Fruit fly (Drosophila melanogaster) whole organism, prepupa: Measurements from ENCODE around the gene CG44476.

ENCODE experiments used
- Blimp-1 ChIP-seq: fragments of 200-800 bp; sonication (Bioruptor generic); optimal IDR thresholded peaks from 3 replicates; lab custom pipeline; 2017; ENCODE audit warnings: missing biosample characterization, missing genetic modification characterization, mild to moderate bottlenecking, moderate library complexity, missing genetic modification reagents
- CG10631 ChIP-seq: fragments of 200-800 bp; sonication (Bioruptor generic); optimal IDR thresholded peaks from 2 replicates; lab custom pipeline; 2016; ENCODE audit warnings: missing biosample characterization, missing genetic modification characterization
- CG11294 ChIP-seq: fragments of 200-800 bp; sonication (Bioruptor generic); IDR thresholded peaks from 2 replicates; pipeline ENCODE4 v1.3.6; 2022; ENCODE audit warnings: missing biosample characterization, missing genetic modification characterization
- CG11902 ChIP-seq: fragments of 200-800 bp; sonication (Bioruptor generic); optimal IDR thresholded peaks from 3 replicates; lab custom pipeline; 2016; ENCODE audit warnings: missing biosample characterization, missing genetic modification characterization
- CG15336 ChIP-seq: fragments of 200-800 bp; sonication (Bioruptor generic); IDR thresholded peaks from 2 replicates; pipeline ENCODE4 v1.3.6; 2022; ENCODE audit warnings: missing biosample characterization, missing genetic modification characterization
- CG1621 ChIP-seq: fragments of 200-800 bp; sonication (Bioruptor generic); optimal IDR thresholded peaks from 3 replicates; lab custom pipeline; 2018; ENCODE audit warnings: missing biosample characterization, mild to moderate bottlenecking, missing genetic modification characterization
- CG16779 ChIP-seq: fragments of 200-800 bp; sonication (Bioruptor generic); optimal IDR thresholded peaks from 3 replicates; lab custom pipeline; 2017; ENCODE audit warnings: missing biosample characterization, mild to moderate bottlenecking, missing genetic modification characterization
- CG3032 ChIP-seq: fragments of 200-800 bp; optimal IDR thresholded peaks from 2 replicates; lab custom pipeline; 2019; ENCODE audit warnings: missing biosample characterization, mild to moderate bottlenecking, missing genetic modification characterization, moderate library complexity
- CG31627 ChIP-seq: fragments of 200-800 bp; sonication (Bioruptor generic); optimal IDR thresholded peaks from 3 replicates; lab custom pipeline; 2016; ENCODE audit warnings: missing biosample characterization, missing genetic modification characterization
- CG32006 ChIP-seq: fragments of 200-800 bp; sonication (Bioruptor generic); optimal IDR thresholded peaks from 3 replicates; lab custom pipeline; 2017; ENCODE audit warnings: missing biosample characterization, mild to moderate bottlenecking, missing genetic modification characterization
- CG34406 ChIP-seq: fragments of 200-800 bp; sonication (Bioruptor generic); optimal IDR thresholded peaks from 3 replicates; lab custom pipeline; 2016; ENCODE audit warnings: missing biosample characterization, missing genetic modification characterization
- CG3919 ChIP-seq: fragments of 200-800 bp; sonication (Bioruptor generic); optimal IDR thresholded peaks from 3 replicates; lab custom pipeline; 2016; ENCODE audit warnings: missing biosample characterization, missing genetic modification characterization
- CG6276 ChIP-seq: fragments of 200-800 bp; sonication (Bioruptor generic); optimal IDR thresholded peaks from 2 replicates; lab custom pipeline; 2017; ENCODE audit warnings: missing biosample characterization, mild to moderate bottlenecking, missing genetic modification characterization
- CG6808 ChIP-seq: fragments of 200-800 bp; sonication (Bioruptor generic); optimal IDR thresholded peaks from 3 replicates; lab custom pipeline; 2017; ENCODE audit warnings: missing biosample characterization, missing genetic modification characterization, mild to moderate bottlenecking, moderate library complexity, missing genetic modification reagents
- CG6854 ChIP-seq: fragments of 200-800 bp; sonication (Bioruptor generic); optimal IDR thresholded peaks from 2 replicates; lab custom pipeline; 2017; ENCODE audit warnings: missing biosample characterization, mild to moderate bottlenecking, missing genetic modification characterization
- CG7368 ChIP-seq: fragments of 200-800 bp; sonication (Bioruptor generic); optimal IDR thresholded peaks from 3 replicates; lab custom pipeline; 2016; ENCODE audit warnings: missing biosample characterization, missing genetic modification characterization
- CG8119 ChIP-seq: fragments of 200-800 bp; sonication (Bioruptor generic); IDR thresholded peaks from 3 replicates; pipeline ENCODE4 v1.3.6; 2022; ENCODE audit warnings: missing biosample characterization, missing genetic modification characterization
- CG8319 ChIP-seq: fragments of 200-800 bp; sonication (Bioruptor generic); optimal IDR thresholded peaks from 3 replicates; lab custom pipeline; 2016; ENCODE audit warnings: missing biosample characterization, missing genetic modification characterization
- CG8632 ChIP-seq: fragments of 200-800 bp; sonication (Bioruptor generic); optimal IDR thresholded peaks from 3 replicates; lab custom pipeline; 2016; ENCODE audit warnings: missing biosample characterization, missing genetic modification characterization
- CG9139 ChIP-seq: fragments of 200-800 bp; sonication (Bioruptor generic); optimal IDR thresholded peaks from 3 replicates; lab custom pipeline; 2017; ENCODE audit warnings: missing biosample characterization, mild to moderate bottlenecking, missing genetic modification characterization
- Eip75B ChIP-seq: fragments of 200-800 bp; sonication (Bioruptor generic); optimal IDR thresholded peaks from 3 replicates; lab custom pipeline; 2016; ENCODE audit warnings: missing biosample characterization, missing genetic modification characterization
- Eip93F ChIP-seq: fragments of 200-800 bp; sonication (Bioruptor generic); optimal IDR thresholded peaks from 2 replicates; lab custom pipeline; 2016; ENCODE audit warnings: missing biosample characterization, mild to moderate bottlenecking, missing genetic modification characterization
- Ets21C ChIP-seq: fragments of 200-800 bp; sonication (Bioruptor generic); optimal IDR thresholded peaks from 3 replicates; lab custom pipeline; 2016; ENCODE audit warnings: missing biosample characterization, missing genetic modification characterization
- Hr38 ChIP-seq: sonication (Bioruptor generic); optimal IDR thresholded peaks from 2 replicates; lab custom pipeline; 2016; ENCODE audit warnings: missing biosample characterization, missing genetic modification characterization
- Hr39 ChIP-seq: fragments of 200-800 bp; sonication (Bioruptor generic); optimal IDR thresholded peaks from 2 replicates; lab custom pipeline; 2016; ENCODE audit warnings: missing biosample characterization, missing genetic modification characterization
- Hr4 ChIP-seq: fragments of 200-800 bp; sonication (Bioruptor generic); optimal IDR thresholded peaks from 3 replicates; lab custom pipeline; 2016; ENCODE audit warnings: missing biosample characterization, missing genetic modification characterization
- Lpt ChIP-seq: fragments of 200-800 bp; sonication (Bioruptor generic); optimal IDR thresholded peaks from 3 replicates; lab custom pipeline; 2016; ENCODE audit warnings: missing biosample characterization, missing genetic modification characterization
- Met ChIP-seq: fragments of 200-800 bp; sonication (Bioruptor generic); optimal IDR thresholded peaks from 3 replicates; lab custom pipeline; 2016; ENCODE audit warnings: missing biosample characterization, missing genetic modification characterization
- OdsH ChIP-seq: fragments of 200-800 bp; sonication (Bioruptor generic); optimal IDR thresholded peaks from 3 replicates; lab custom pipeline; 2016; ENCODE audit warnings: missing biosample characterization, missing genetic modification characterization
- Smox ChIP-seq: fragments of 200-800 bp; sonication (Bioruptor generic); optimal IDR thresholded peaks from 3 replicates; lab custom pipeline; 2016; ENCODE audit warnings: missing biosample characterization, missing genetic modification characterization
- Sox14 ChIP-seq: fragments of 200-800 bp; sonication (Bioruptor generic); optimal IDR thresholded peaks from 3 replicates; lab custom pipeline; 2016; ENCODE audit warnings: missing biosample characterization, missing genetic modification characterization
- Sox15 ChIP-seq: fragments of 200-800 bp; sonication (Bioruptor generic); optimal IDR thresholded peaks from 3 replicates; lab custom pipeline; 2016; ENCODE audit warnings: missing biosample characterization, missing genetic modification characterization
- achi ChIP-seq: fragments of 200-800 bp; sonication (Bioruptor generic); optimal IDR thresholded peaks from 3 replicates; lab custom pipeline; 2016; ENCODE audit warnings: missing biosample characterization, missing genetic modification characterization
- cyc ChIP-seq: fragments of 200-800 bp; sonication (Bioruptor generic); optimal IDR thresholded peaks from 3 replicates; lab custom pipeline; 2016; ENCODE audit warnings: missing biosample characterization, missing genetic modification characterization
- dac ChIP-seq: fragments of 200-800 bp; sonication (Bioruptor generic); optimal IDR thresholded peaks from 2 replicates; lab custom pipeline; 2017; ENCODE audit warnings: missing biosample characterization, mild to moderate bottlenecking, missing genetic modification characterization
- dsx ChIP-seq: fragments of 200-800 bp; optimal IDR thresholded peaks from 3 replicates; lab custom pipeline; 2019; ENCODE audit warnings: missing biosample characterization, mild to moderate bottlenecking, missing genetic modification characterization, moderate library complexity; ENCODE audit not compliant: poor library complexity, severe bottlenecking
- eg ChIP-seq: fragments of 200-800 bp; sonication (Bioruptor generic); IDR thresholded peaks from 3 replicates; pipeline ENCODE4 v1.3.6; 2022; ENCODE audit warnings: missing biosample characterization, missing genetic modification characterization
- esn ChIP-seq: fragments of 200-800 bp; sonication (Bioruptor generic); optimal IDR thresholded peaks from 2 replicates; lab custom pipeline; 2016; ENCODE audit warnings: missing biosample characterization, mild to moderate bottlenecking, missing genetic modification characterization, moderate library complexity
- fd59A ChIP-seq: fragments of 200-800 bp; sonication (Bioruptor generic); optimal IDR thresholded peaks from 2 replicates; lab custom pipeline; 2017; ENCODE audit warnings: missing biosample characterization, mild to moderate bottlenecking, missing genetic modification characterization, missing genetic modification reagents
- fd85E ChIP-seq: fragments of 200-800 bp; sonication (Bioruptor generic); optimal IDR thresholded peaks from 3 replicates; lab custom pipeline; 2016; ENCODE audit warnings: missing biosample characterization, missing genetic modification characterization
- fkh ChIP-seq: fragments of 200-800 bp; sonication (Bioruptor generic); optimal IDR thresholded peaks from 3 replicates; lab custom pipeline; 2017; ENCODE audit warnings: missing biosample characterization, mild to moderate bottlenecking, missing genetic modification characterization, moderate library complexity
- net ChIP-seq: fragments of 200-800 bp; sonication (Bioruptor generic); optimal IDR thresholded peaks from 3 replicates; lab custom pipeline; 2016; ENCODE audit warnings: missing biosample characterization, missing genetic modification characterization
- pdm3 ChIP-seq: fragments of 200-800 bp; sonication (Bioruptor generic); optimal IDR thresholded peaks from 3 replicates; lab custom pipeline; 2016; ENCODE audit warnings: missing biosample characterization, missing genetic modification characterization
- ss ChIP-seq, 2 experiments: fragments of 200-800 bp; sonication (Bioruptor generic); optimal IDR thresholded peaks; 2 replicates in 1 of 2; 3 replicates in 1 of 2; lab custom pipeline; 2017 to 2018; ENCODE audit warnings: mild to moderate bottlenecking in 2 of 2, missing biosample characterization in 2 of 2, missing genetic modification characterization in 2 of 2, moderate library complexity in 1 of 2
- svp ChIP-seq: fragments of 200-800 bp; sonication (Bioruptor generic); peaks from one replicate; lab custom pipeline; 2016; ENCODE audit warnings: missing biosample characterization, missing genetic modification characterization

CG44476 gene

DNA sequence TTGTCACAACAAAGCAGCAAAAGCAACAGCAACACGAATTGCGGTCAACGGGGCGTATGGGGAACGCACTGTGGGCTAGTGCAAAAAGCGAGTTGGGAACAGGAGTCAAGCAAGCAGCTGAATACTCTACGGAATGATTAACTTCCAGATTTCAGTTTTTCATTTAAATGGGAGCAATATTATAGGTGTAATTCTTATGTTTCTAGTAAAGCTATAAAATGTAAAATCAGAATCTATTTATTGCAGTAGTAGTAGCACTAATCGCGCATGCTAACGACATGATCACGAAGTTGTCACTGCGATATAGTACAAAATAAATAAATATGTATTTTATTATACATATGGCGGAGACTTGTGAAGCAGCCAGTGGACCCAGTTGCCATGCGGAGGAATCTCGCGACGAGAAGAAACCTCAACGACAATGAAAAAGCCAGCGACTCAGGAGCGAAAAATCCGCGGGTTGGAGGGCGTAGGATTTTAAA is 33.7 kb upstream of the CG44476 start (continued):
- TF ChIP-seq ss (GFP tag; optimal IDR thresholded peaks at IDR 0.05; lab: Kevin White, UChicago) (peak; percentile 34 to 69), fd85E (peak; percentile 33), Hr38 (no peak), CG7368 (GFP tag; lab: Kevin White, UChicago) (peak; percentile 28), Sox15 (GFP tag; lab: Kevin White, UChicago) (peak; percentile 54), CG6854 (GFP tag; lab: Kevin White, UChicago) (no peak), Hr39 (GFP tag; lab: Kevin White, UChicago) (peak; percentile 44), achi (GFP tag; lab: Kevin White, UChicago) (peak; percentile 41), pdm3 (GFP tag; lab: Kevin White, UChicago) (peak; percentile 76), CG1621 (tag; lab: Kevin White, UChicago) (peak; percentile 36), Met (GFP tag; lab: Kevin White, UChicago) (peak; percentile 67), Sox14 (GFP tag; lab: Kevin White, UChicago) (peak; percentile 59), CG34406 (GFP tag; lab: Kevin White, UChicago) (peak; percentile 72), CG32006 (GFP tag; lab: Kevin White, UChicago) (peak; percentile 81), CG9139 (GFP tag; lab: Kevin White, UChicago) (peak; percentile 41)

dm6 chr2L:18145826-18146225 is 32.8 kb upstream of the CG44476 start:
- TF ChIP-seq Lpt (no peak), Hr4 (GFP tag; lab: Kevin White, UChicago) (no peak), CG11294 (GFP tag; lab: Robert Waterston, UW) (no peak), achi (GFP tag; lab: Kevin White, UChicago) (no peak), CG10631 (no peak), ss (GFP tag; optimal IDR thresholded peaks at IDR 0.05; lab: Kevin White, UChicago) (no peak), CG8119 (GFP tag; lab: Robert Waterston, UW) (no peak), Smox (no peak), CG6276 (GFP tag; lab: Kevin White, UChicago) (no peak), dac (GFP tag; lab: Kevin White, UChicago) (no peak), OdsH (GFP tag; lab: Kevin White, UChicago) (no peak), CG16779 (no peak), eg (no peak), CG34406 (GFP tag; lab: Kevin White, UChicago) (no peak), CG11902 (GFP tag; lab: Kevin White, UChicago) (no peak), CG32006 (GFP tag; lab: Kevin White, UChicago) (no peak)

DNA sequence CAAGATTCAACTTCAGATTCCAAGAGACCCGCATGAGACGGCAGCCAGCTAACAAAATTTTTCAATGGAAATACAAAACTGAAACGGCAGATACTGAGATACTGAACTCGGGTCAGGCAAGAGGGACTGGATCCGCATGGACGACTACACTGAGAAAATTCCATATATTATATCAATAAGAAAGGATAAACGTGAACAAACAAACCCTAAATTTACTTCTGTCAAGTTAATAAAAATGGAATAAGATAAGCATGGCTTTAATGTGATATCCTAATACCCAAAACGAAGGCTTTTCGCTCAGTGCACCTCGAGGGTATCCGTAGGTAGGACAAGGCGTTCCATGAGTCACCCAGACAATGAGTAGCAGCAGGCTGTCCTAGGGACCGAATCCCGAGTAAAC is 32.3 kb upstream of the CG44476 start:
- TF ChIP-seq CG31627 (GFP tag; lab: Kevin White, UChicago) (peak; percentile 94), fd59A (GFP tag; lab: Kevin White, UChicago) (peak; percentile 87), Blimp-1 (GFP tag; lab: Kevin White, UChicago) (peak; percentile 75), Met (GFP tag; lab: Kevin White, UChicago) (peak; percentile 96), CG3032 (tag; lab: Kevin White, UChicago) (peak; percentile 89), Eip75B (GFP tag; lab: Kevin White, UChicago) (peak; percentile 91), svp (GFP tag; lab: Kevin White, UChicago) (peak; percentile 95), Eip93F (peak; percentile 81), Lpt (peak; percentile 78), CG32006 (GFP tag; lab: Kevin White, UChicago) (peak; percentile 82), Hr39 (GFP tag; lab: Kevin White, UChicago) (peak; percentile 94), CG7368 (GFP tag; lab: Kevin White, UChicago) (peak; percentile 90), achi (GFP tag; lab: Kevin White, UChicago) (peak; percentile 91), net (peak; percentile 87), pdm3 (GFP tag; lab: Kevin White, UChicago) (peak; percentile 92), CG3919 (GFP tag; lab: Kevin White, UChicago) (peak; percentile 95), Ets21C (GFP tag; lab: Kevin White, UChicago) (peak; percentile 89), CG11294 (GFP tag; lab: Robert Waterston, UW) (peak; percentile 76; the same call in 1 of the 2 replicates), Sox14 (GFP tag; lab: Kevin White, UChicago) (peak; percentile 93), dsx (GFP tag; lab: Kevin White, UChicago) (peak; percentile 89), CG6808 (GFP tag; lab: Kevin White, UChicago) (peak; percentile 87), CG8119 (GFP tag; lab: Robert Waterston, UW) (peak; percentile 85), CG15336 (GFP tag; lab: Robert Waterston, UW) (peak; percentile 81), Hr4 (GFP tag; lab: Kevin White, UChicago) (peak; percentile 84), CG9139 (GFP tag; lab: Kevin White, UChicago) (peak; percentile 88), Smox (peak; percentile 91), CG8632 (GFP tag; lab: Kevin White, UChicago) (peak; percentile 92), fkh (GFP tag; lab: Kevin White, UChicago) (peak; percentile 76), cyc (peak; percentile 93), eg (peak; percentile 87), esn (peak; percentile 96), CG8319 (GFP tag; lab: Kevin White, UChicago) (peak; percentile 91), ss (GFP tag; optimal IDR thresholded peaks at IDR 0.05; lab: Kevin White, UChicago) (peak; percentile 86 to 93)
